Worm (Caenorhabditis elegans) whole organism, L3 larva: ENCODE measurements around the gene D1005.5.

ENCODE experiments used
- aly-2 ChIP-seq: fragments of 150-350 bp; optimal IDR thresholded peaks from 2 replicates; lab custom pipeline; 2014; ENCODE audit warnings: missing biosample characterization, missing genetic modification characterization
- ama-1 ChIP-seq: fragments of 150-350 bp; optimal IDR thresholded peaks from 2 replicates; lab custom pipeline; 2018
- ceh-9 ChIP-seq: sonication (generic microtip); optimal IDR thresholded peaks from 2 replicates; lab custom pipeline; 2018; ENCODE audit warnings: missing biosample characterization, missing genetic modification characterization
- egl-27 ChIP-seq: sonication (generic microtip); optimal IDR thresholded peaks from 4 replicates; lab custom pipeline; 2017; ENCODE audit warnings: missing biosample characterization, missing genetic modification reagents, missing genetic modification characterization
- eor-1 ChIP-seq, 2 experiments: fragments of 150-350 bp; optimal IDR thresholded peaks; 2 replicates each; lab custom pipeline; 2014 to 2018; ENCODE audit warnings: missing biosample characterization in 2 of 2, missing genetic modification characterization in 2 of 2
- fkh-10 ChIP-seq: sonication (generic microtip); optimal IDR thresholded peaks from 2 replicates; lab custom pipeline; 2017; ENCODE audit warnings: missing biosample characterization, missing genetic modification reagents, missing genetic modification characterization
- lsy-12 ChIP-seq: sonication (generic microtip); optimal IDR thresholded peaks from 2 replicates; lab custom pipeline; 2016; ENCODE audit warnings: mild to moderate bottlenecking, missing genetic modification characterization, missing compliant biosample characterization
- nfya-1 ChIP-seq: sonication (generic microtip); optimal IDR thresholded peaks from 2 replicates; lab custom pipeline; 2017; ENCODE audit warnings: missing genetic modification characterization, mild to moderate bottlenecking, missing compliant biosample characterization, antibody characterized with exemption, moderate library complexity; ENCODE audit not compliant: insufficient read depth
- nhr-76 ChIP-seq: fragments of 150-350 bp; sonication (generic microtip); optimal IDR thresholded peaks from 5 replicates; lab custom pipeline; 2014; ENCODE audit warnings: missing biosample characterization, missing genetic modification characterization
- pha-4 ChIP-seq: fragments of 150-350 bp; optimal IDR thresholded peaks from 2 replicates; lab custom pipeline; 2014; ENCODE audit warnings: missing biosample characterization, missing genetic modification reagents, missing genetic modification characterization
- pqm-1 ChIP-seq: fragments of 150-350 bp; optimal IDR thresholded peaks from 2 replicates; lab custom pipeline; 2017; ENCODE audit warnings: missing biosample characterization, missing genetic modification characterization, inconsistent platforms
- skn-1 ChIP-seq: fragments of 150-350 bp; optimal IDR thresholded peaks from 2 replicates; lab custom pipeline; 2014; ENCODE audit warnings: missing biosample characterization, missing genetic modification characterization
- tbx-2 ChIP-seq: sonication (generic microtip); optimal IDR thresholded peaks from 2 replicates; lab custom pipeline; 2016; ENCODE audit warnings: mild to moderate bottlenecking, missing genetic modification characterization, missing compliant biosample characterization
- ztf-11 ChIP-seq: fragments of 150-350 bp; optimal IDR thresholded peaks from 2 replicates; lab custom pipeline; 2014; ENCODE audit warnings: missing biosample characterization, missing genetic modification characterization

ce11 chrX:1517519-1517918, 44.7 kb upstream of the D1005.5 start:
- TF ChIP-seq egl-27 (tag; lab: Kevin White, UChicago) (no peak), tbx-2 (tag; lab: Kevin White, UChicago) (no peak), ztf-11 (tag; lab: Kevin White, UChicago) (no peak), aly-2 (tag; lab: Kevin White, UChicago) (no peak), nhr-76 (no peak), ceh-9 (tag; lab: Kevin White, UChicago) (no peak), nfya-1 (tag; lab: Kevin White, UChicago) (no peak), skn-1 (tag; lab: Kevin White, UChicago) (no peak), lsy-12 (tag; lab: Kevin White, UChicago) (no peak), fkh-10 (GFP tag; lab: Kevin White, UChicago) (no peak), eor-1 (tag; optimal IDR thresholded peaks at IDR 0.05; lab: Kevin White, UChicago) (no peak), ama-1 (lab: Kevin White, UChicago) (no peak), pha-4 (tag; lab: Kevin White, UChicago) (no peak), pqm-1 (no peak)
